Worm (Caenorhabditis elegans): ENCODE results near the gene lips-10.

Gene lips-10

DNA sequence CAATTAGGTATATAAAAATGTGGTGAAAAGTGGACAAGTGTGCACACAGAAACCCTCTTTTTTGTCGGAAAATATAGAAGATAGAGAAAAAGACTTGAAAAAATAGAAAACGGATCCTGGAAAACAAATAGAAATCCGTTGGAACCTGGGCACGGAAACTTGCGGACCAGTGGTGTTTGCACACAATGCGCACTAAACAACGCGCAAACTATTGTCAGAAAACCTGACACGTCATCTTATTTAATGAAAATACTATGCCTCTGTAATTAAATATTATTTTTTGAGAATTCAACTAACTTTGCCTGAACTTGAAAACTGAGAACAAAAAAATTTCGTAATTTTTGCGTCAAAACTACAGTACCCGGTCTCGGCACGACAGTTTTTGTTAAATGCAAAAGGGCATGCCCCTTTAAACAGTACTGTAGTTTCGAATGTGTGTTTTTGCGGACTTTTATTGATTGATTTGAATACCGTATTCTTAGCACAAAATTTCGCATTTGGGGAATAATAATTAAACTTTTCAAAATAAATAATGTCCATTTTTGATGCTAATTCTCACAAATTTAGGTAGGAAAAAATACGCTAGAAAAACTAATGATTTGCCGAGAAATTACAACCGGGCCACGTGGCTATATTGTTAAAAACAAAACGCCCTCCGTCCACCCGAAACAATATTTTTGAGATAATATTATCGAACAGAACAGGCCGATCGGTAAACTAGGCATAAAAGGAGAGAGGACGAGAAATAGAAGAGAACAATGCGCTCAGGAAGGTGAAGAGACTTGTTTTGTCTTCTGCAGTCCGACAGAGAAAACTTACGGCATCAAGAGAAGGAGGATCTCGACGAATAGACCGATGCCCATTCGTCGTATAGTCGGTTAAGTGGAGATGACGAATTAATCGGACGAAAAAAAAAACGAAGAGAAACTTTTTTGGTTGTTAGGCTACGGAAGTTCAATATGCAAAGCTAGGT lies 9.7 kb upstream of the lips-10 start:
- TF ChIP-seq nfya-1 (tag; optimal IDR thresholded peaks at IDR 0.05; ENCODE audit: insufficient read depth), result peak; percentile 32
- no peak for TF ChIP-seq unc-62 (GFP tag; optimal IDR thresholded peaks at IDR 0.05)
- peak; percentile 39 for TF ChIP-seq nhr-25 (tag; optimal IDR thresholded peaks at IDR 0.05)
- TF ChIP-seq pha-4 (tag; optimal IDR thresholded peaks at IDR 0.05), result peak; percentile 38
- peak; percentile 53 for TF ChIP-seq nhr-23 (tag; optimal IDR thresholded peaks at IDR 0.05)

DNA sequence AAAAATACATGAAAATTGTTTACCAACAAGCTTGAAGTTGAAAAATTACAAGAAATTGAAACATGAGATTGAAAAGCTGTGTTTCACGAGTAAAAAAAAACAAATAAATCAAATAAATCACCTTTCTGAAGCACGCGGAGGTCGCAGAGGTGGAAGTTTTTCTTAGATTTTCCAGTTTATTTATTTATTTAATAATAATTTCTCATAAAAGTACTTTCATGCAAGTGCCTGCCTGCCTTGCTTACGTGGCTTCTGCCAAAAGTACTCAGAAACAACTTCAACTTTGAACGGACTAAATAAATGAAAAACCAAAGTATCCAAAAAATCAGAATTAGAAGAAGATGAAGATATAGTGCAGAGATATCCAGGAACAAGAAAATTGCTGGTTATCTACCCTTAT lies 7.0 kb upstream of the lips-10 start, which contains the start of gene acp-2:
Gene acp-2, minus strand, starts transcription at position 101 of the 400 bp plus-strand sequence.
- TF ChIP-seq R02D3.7 (tag; optimal IDR thresholded peaks at IDR 0.05) (no peak), daf-12 (tag; optimal IDR thresholded peaks at IDR 0.05) (no peak), nhr-237 (tag; optimal IDR thresholded peaks at IDR 0.05) (no peak), elt-2 (tag; optimal IDR thresholded peaks at IDR 0.05) (no peak), ceh-82 (tag; optimal IDR thresholded peaks at IDR 0.05) (no peak), nhr-76 (tag; optimal IDR thresholded peaks at IDR 0.05) (no peak), nhr-12 (tag; optimal IDR thresholded peaks at IDR 0.05) (no peak), pha-4 (tag; optimal IDR thresholded peaks at IDR 0.05) (no peak), nhr-67 (tag; optimal IDR thresholded peaks at IDR 0.05) (no peak), sea-2 (GFP tag; optimal IDR thresholded peaks at IDR 0.05) (no peak), fos-1 (tag; optimal IDR thresholded peaks at IDR 0.05) (no peak), nhr-25 (tag; optimal IDR thresholded peaks at IDR 0.05) (no peak), snpc-4 (tag; optimal IDR thresholded peaks at IDR 0.05) (no peak)

DNA sequence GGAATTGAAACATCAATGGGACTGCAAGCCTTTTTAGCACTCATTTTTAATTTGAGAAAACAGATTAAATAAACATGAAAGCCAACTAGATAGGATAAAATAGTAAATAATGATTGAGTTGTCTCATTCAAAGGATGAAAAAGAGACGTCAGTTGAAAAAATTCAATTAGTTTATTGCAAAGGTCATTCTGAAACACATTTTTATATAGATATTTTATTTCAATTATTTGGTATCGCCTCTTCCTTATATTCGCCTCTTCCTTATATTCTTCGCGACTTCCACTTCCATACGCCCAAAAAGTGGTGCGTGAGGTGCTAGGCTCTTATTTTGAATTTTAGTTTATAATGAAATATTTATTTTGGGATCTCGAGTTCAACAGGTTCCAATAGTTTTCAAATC lies 4.0 kb upstream of the lips-10 start, which contains the start of gene acp-4:
Gene acp-4, minus strand, starts transcription at position 101 of the 400 bp plus-strand sequence.
- no peak for TF ChIP-seq fos-1 (tag; optimal IDR thresholded peaks at IDR 0.05)
- TF ChIP-seq sea-2 (GFP tag; optimal IDR thresholded peaks at IDR 0.05), result no peak
- no peak for TF ChIP-seq zag-1 (tag; optimal IDR thresholded peaks at IDR 0.05)
- no peak for TF ChIP-seq lin-39 (tag; optimal IDR thresholded peaks at IDR 0.05)
- TF ChIP-seq eor-1 (tag; optimal IDR thresholded peaks at IDR 0.05), result no peak
- no peak for TF ChIP-seq egl-27 (tag; optimal IDR thresholded peaks at IDR 0.05)
- TF ChIP-seq lin-15B (tag; optimal IDR thresholded peaks at IDR 0.05), result no peak
- TF ChIP-seq ztf-11 (tag; optimal IDR thresholded peaks at IDR 0.05), result no peak

DNA sequence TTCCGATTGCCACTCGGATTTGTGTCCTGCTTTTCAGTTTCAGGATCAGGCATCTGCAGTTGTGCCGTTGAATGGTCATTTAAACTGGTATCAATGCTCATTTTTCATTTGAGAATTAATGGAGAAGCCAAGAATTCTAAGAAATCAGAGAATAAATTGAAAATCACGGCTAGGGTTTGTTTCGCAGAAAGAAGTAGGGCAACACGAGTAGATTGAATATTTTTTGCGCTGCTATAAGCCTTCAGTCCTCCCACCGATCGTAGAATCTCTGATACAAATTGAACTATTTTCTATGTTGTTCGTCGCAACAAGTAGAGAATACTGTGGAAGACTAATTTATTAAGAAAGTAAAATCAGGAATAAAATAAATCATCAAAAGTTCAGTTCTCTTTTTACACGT lies 1.9 kb upstream of the lips-10 start, which contains the start of gene acp-3:
Gene acp-3, minus strand, starts transcription at position 101 of the 400 bp plus-strand sequence.
- TF ChIP-seq ztf-11 (tag; optimal IDR thresholded peaks at IDR 0.05) (no peak), eor-1 (tag; optimal IDR thresholded peaks at IDR 0.05) (no peak), R02D3.7 (tag; optimal IDR thresholded peaks at IDR 0.05) (no peak), egl-5 (tag; optimal IDR thresholded peaks at IDR 0.05) (no peak), hmg-11 (tag; optimal IDR thresholded peaks at IDR 0.05) (no peak), ceh-28 (tag; optimal IDR thresholded peaks at IDR 0.05) (no peak), nhr-25 (tag; optimal IDR thresholded peaks at IDR 0.05) (no peak), unc-62 (GFP tag; optimal IDR thresholded peaks at IDR 0.05) (no peak), nhr-237 (tag; optimal IDR thresholded peaks at IDR 0.05) (no peak), nhr-23 (tag; optimal IDR thresholded peaks at IDR 0.05) (no peak), aly-2 (tag; optimal IDR thresholded peaks at IDR 0.05) (no peak), pha-4 (tag; optimal IDR thresholded peaks at IDR 0.05) (no peak), snpc-4 (tag; optimal IDR thresholded peaks at IDR 0.05) (no peak), tbx-2 (tag; optimal IDR thresholded peaks at IDR 0.05) (no peak), fkh-10 (GFP tag; optimal IDR thresholded peaks at IDR 0.05) (no peak)

DNA sequence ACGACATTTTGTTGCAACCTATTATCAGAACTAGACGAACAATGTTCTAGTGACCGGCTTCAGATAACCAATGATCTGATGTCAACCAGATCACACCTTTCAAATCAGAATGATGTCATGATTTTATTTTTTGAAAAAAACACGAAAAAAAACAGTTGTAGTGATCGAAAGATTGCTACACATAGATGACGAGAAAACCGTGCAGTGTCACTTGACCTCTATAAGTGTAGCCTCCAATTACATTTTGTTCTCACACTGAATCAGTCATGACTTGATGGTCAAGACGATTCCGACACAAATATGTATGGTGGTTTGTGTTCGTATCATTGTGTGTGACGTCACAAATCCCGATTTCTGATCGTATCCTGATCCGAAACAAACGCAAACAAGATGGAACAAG lies 1.1 kb downstream of the lips-10 start:
- TF ChIP-seq nhr-76 (tag; optimal IDR thresholded peaks at IDR 0.05) (no peak), elt-3 (tag; optimal IDR thresholded peaks at IDR 0.05) (peak in 1 of 3 experiments; percentile 41), nhr-43 (tag; optimal IDR thresholded peaks at IDR 0.05; ENCODE audit: poor library complexity, severe bottlenecking) (peak; percentile 51), egl-5 (tag; optimal IDR thresholded peaks at IDR 0.05) (no peak), nhr-25 (tag; optimal IDR thresholded peaks at IDR 0.05) (peak; percentile 74), nhr-23 (tag; optimal IDR thresholded peaks at IDR 0.05) (peak; percentile 50)

All from whole organism, L3 larva.